Worm (Caenorhabditis elegans) whole organism, late embryonic: ENCODE measurements around the gene Y61A9LA.10.

Source experiments
- T23F11.4 ChIP-seq: fragments of 200-800 bp; sonication (Bioruptor generic); optimal IDR thresholded peaks from 2 replicates; lab custom pipeline; 2018; ENCODE audit warnings: mild to moderate bottlenecking, missing genetic modification characterization, missing compliant biosample characterization
- ama-1 ChIP-seq: fragments of 150-350 bp; optimal IDR thresholded peaks from 2 replicates; lab custom pipeline; 2014
- ceh-48 ChIP-seq: sonication (generic microtip); optimal IDR thresholded peaks from 2 replicates; lab custom pipeline; 2016; ENCODE audit warnings: missing genetic modification characterization, inconsistent platforms, missing compliant biosample characterization
- dmd-4 ChIP-seq: sonication (generic microtip); optimal IDR thresholded peaks from 2 replicates; lab custom pipeline; 2016; ENCODE audit warnings: borderline replicate concordance, missing genetic modification characterization, missing compliant biosample characterization
- dve-1 ChIP-seq: sonication (generic microtip); optimal IDR thresholded peaks from 2 replicates; lab custom pipeline; 2017; ENCODE audit warnings: antibody characterized with exemption, mild to moderate bottlenecking, missing genetic modification characterization, missing compliant biosample characterization
- elt-2 ChIP-seq: sonication (generic microtip); optimal IDR thresholded peaks from 2 replicates; lab custom pipeline; 2016; ENCODE audit warnings: missing genetic modification reagents, missing genetic modification characterization, missing compliant biosample characterization
- eyg-1 ChIP-seq: sonication (generic microtip); optimal IDR thresholded peaks from 2 replicates; lab custom pipeline; 2016; ENCODE audit warnings: missing genotype, missing genetic modification characterization, missing compliant biosample characterization
- hlh-15 ChIP-seq: sonication (generic microtip); optimal IDR thresholded peaks from 2 replicates; lab custom pipeline; 2016; ENCODE audit warnings: missing genetic modification characterization, missing compliant biosample characterization
- nhr-11 ChIP-seq: fragments of 150-350 bp; optimal IDR thresholded peaks from 2 replicates; lab custom pipeline; 2014; ENCODE audit warnings: missing biosample characterization, missing genetic modification characterization
- rnt-1 ChIP-seq: sonication (generic microtip); optimal IDR thresholded peaks from 2 replicates; lab custom pipeline; 2016; ENCODE audit warnings: missing genetic modification characterization, missing compliant biosample characterization
- sox-4 ChIP-seq: sonication (generic microtip); optimal IDR thresholded peaks from 2 replicates; lab custom pipeline; 2017; ENCODE audit warnings: mild to moderate bottlenecking, missing genetic modification characterization, inconsistent platforms, missing compliant biosample characterization
- tbx-2 ChIP-seq: sonication (generic microtip); optimal IDR thresholded peaks from 2 replicates; lab custom pipeline; 2016; ENCODE audit warnings: missing genetic modification characterization, missing compliant biosample characterization
- zip-5 ChIP-seq: sonication (generic microtip); optimal IDR thresholded peaks from 2 replicates; lab custom pipeline; 2016; ENCODE audit warnings: missing genetic modification characterization, missing compliant biosample characterization

ce11 chrV:4655175-4655574 lies 39.6 kb upstream of the Y61A9LA.10 start, which contains the start of gene F41F3.9:
- TF ChIP-seq hlh-15 (tag; lab: Kevin White, UChicago): no peak
- no peak for TF ChIP-seq ama-1 (lab: Kevin White, UChicago)
- no peak for TF ChIP-seq nhr-11 (tag; lab: Kevin White, UChicago)
- TF ChIP-seq elt-2 (tag; lab: Kevin White, UChicago): no peak
- no peak for TF ChIP-seq eyg-1 (tag; lab: Kevin White, UChicago)
- no peak for TF ChIP-seq zip-5
- TF ChIP-seq T23F11.4: no peak
- TF ChIP-seq tbx-2 (tag; lab: Kevin White, UChicago): no peak
- no peak for TF ChIP-seq dve-1
- no peak for TF ChIP-seq ceh-48
- TF ChIP-seq rnt-1 (tag; lab: Kevin White, UChicago): no peak
- TF ChIP-seq sox-4: no peak
- no peak for TF ChIP-seq dmd-4 (tag; lab: Kevin White, UChicago)
